Worm (Caenorhabditis elegans): ENCODE data around the gene suex-2.

DNA sequence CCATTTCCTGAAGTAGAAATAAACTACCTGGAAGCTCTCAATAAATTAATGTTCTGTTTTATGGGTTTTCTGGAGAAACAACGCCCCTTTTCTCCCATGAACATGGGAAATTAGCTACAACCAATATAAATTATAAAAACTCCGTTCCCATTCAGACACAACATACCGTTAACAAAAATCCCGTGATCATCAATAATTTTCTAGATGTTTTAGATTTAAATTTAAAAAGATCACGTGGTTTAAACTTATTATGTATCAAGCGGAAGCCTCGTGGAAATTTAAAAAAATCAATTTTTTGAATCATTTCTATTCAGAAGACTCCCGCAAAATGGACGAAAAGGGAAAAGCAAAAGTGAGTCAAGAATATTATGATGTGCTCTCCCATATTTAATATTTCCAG is 2.2 kb upstream of the suex-2 start, which contains the start of gene C53B4.2:
- no peak for TF ChIP-seq hlh-15 (tag; optimal IDR thresholded peaks at IDR 0.05)
- TF ChIP-seq fax-1 (tag; optimal IDR thresholded peaks at IDR 0.05): no peak
- no peak for TF ChIP-seq ceh-2 (tag; optimal IDR thresholded peaks at IDR 0.05)
- TF ChIP-seq pha-4 (tag; optimal IDR thresholded peaks at IDR 0.05): no peak
- TF ChIP-seq pqm-1 (tag; optimal IDR thresholded peaks at IDR 0.05): no peak
- no peak for TF ChIP-seq ahr-1 (tag; optimal IDR thresholded peaks at IDR 0.05)
- no peak for TF ChIP-seq dve-1 (tag; optimal IDR thresholded peaks at IDR 0.05)
- no peak for TF ChIP-seq npax-4 (tag; optimal IDR thresholded peaks at IDR 0.05)
- no peak for TF ChIP-seq elt-2 (tag; optimal IDR thresholded peaks at IDR 0.05)
- no peak for TF ChIP-seq ttx-3 (tag; optimal IDR thresholded peaks at IDR 0.05)
- peak; percentile 17 for TF ChIP-seq hlh-30 (tag; optimal IDR thresholded peaks at IDR 0.05; ENCODE audit: insufficient read depth)
- no peak for TF ChIP-seq fkh-10 (GFP tag; optimal IDR thresholded peaks at IDR 0.05)

Data from whole organism, late embryonic.